Worm (Caenorhabditis elegans): ENCODE data around the gene acbp-7.

The acbp-7 gene

DNA sequence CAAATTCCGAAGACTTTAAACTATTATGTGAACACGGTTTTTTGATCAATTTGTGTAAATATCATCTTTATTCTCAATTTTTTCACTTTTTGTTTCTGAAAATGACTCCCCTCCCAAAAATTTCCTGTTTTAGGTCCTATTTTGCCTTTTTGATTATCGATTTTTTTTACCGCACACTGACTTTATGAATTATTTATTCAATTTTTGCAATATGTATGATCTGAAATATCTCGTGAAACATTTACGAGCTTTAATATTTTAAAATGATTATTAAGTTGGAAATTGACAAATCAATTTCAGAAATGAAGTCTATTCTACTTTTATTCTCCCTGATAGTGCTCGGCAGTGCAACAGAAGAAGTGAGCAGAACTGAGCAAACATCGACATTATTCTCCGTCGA is 41.9 kb downstream of the acbp-7 start, which contains the start of gene C35D10.1:
TSS of gene C35D10.1 (plus strand) at position 301 of the 400 bp plus-strand sequence.
- no peak for TF ChIP-seq alr-1 (tag; optimal IDR thresholded peaks at IDR 0.05)
- no peak for TF ChIP-seq gmeb-1 (tag; optimal IDR thresholded peaks at IDR 0.05)
- TF ChIP-seq nhr-23 (tag; optimal IDR thresholded peaks at IDR 0.05) = no peak
- TF ChIP-seq zag-1 (tag; optimal IDR thresholded peaks at IDR 0.05) = no peak
- no peak for TF ChIP-seq sma-9 (GFP tag; optimal IDR thresholded peaks at IDR 0.05)
- TF ChIP-seq sma-9 (tag; optimal IDR thresholded peaks at IDR 0.05) = no peak
- no peak for TF ChIP-seq unc-39 (tag; optimal IDR thresholded peaks at IDR 0.05)
- TF ChIP-seq mbf-1 (tag; optimal IDR thresholded peaks at IDR 0.05) = no peak
- TF ChIP-seq nhr-10 (tag; optimal IDR thresholded peaks at IDR 0.05) = no peak
- no peak for TF ChIP-seq Y55F3AM.14 (GFP tag; optimal IDR thresholded peaks at IDR 0.05)
- no peak for TF ChIP-seq ceh-16 (tag; optimal IDR thresholded peaks at IDR 0.05)
- TF ChIP-seq unc-55 (GFP tag; optimal IDR thresholded peaks at IDR 0.05) = no peak
- TF ChIP-seq lsy-2 (tag; optimal IDR thresholded peaks at IDR 0.05) = no peak
- no peak for TF ChIP-seq snpc-4 (tag; optimal IDR thresholded peaks at IDR 0.05)
- TF ChIP-seq C34F6.9 (tag; optimal IDR thresholded peaks at IDR 0.05) = no peak
- no peak for TF ChIP-seq fos-1 (tag; optimal IDR thresholded peaks at IDR 0.05)
- no peak for TF ChIP-seq nhr-77 (tag; optimal IDR thresholded peaks at IDR 0.05)
- TF ChIP-seq lin-11 (tag; optimal IDR thresholded peaks at IDR 0.05) = no peak
- no peak for TF ChIP-seq nhr-237 (tag; optimal IDR thresholded peaks at IDR 0.05)
- no peak for TF ChIP-seq R02D3.7 (tag; optimal IDR thresholded peaks at IDR 0.05)

ce11 chrIII:4881955-4882354 is 44.4 kb downstream of the acbp-7 start:
- TF ChIP-seq unc-55 (GFP tag; optimal IDR thresholded peaks at IDR 0.05) (no peak), alr-1 (tag; optimal IDR thresholded peaks at IDR 0.05) (no peak), fos-1 (tag; optimal IDR thresholded peaks at IDR 0.05) (peak; percentile 24), ama-1 (optimal IDR thresholded peaks at IDR 0.05) (no peak), aly-2 (tag; optimal IDR thresholded peaks at IDR 0.05) (no peak), unc-39 (tag; optimal IDR thresholded peaks at IDR 0.05) (no peak)

DNA sequence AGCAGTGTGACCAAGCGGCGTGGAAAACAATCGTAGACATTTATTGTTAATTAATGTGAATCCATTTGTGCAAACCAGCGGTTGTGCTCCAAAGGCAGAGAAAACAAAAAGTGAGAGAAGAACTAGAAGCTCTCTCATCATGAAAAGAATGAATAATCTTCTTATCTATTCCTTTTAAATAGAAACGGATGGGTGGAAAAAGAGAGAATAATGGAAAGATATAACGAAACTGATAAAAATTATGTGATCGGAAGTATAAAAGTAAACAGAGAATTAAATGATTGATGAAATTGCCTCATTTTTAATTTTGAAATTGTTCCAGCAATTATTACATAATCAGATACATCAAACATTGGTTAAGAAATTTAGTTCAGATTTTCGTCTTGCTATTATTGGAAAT is 45.9 kb downstream of the acbp-7 start, which contains the start of gene clec-5:
TSS of gene clec-5 (minus strand) at position 178 of the 400 bp plus-strand sequence.
- TF ChIP-seq fos-1 (tag; optimal IDR thresholded peaks at IDR 0.05) (peak; percentile 77), dmd-4 (tag; optimal IDR thresholded peaks at IDR 0.05) (no peak)

DNA sequence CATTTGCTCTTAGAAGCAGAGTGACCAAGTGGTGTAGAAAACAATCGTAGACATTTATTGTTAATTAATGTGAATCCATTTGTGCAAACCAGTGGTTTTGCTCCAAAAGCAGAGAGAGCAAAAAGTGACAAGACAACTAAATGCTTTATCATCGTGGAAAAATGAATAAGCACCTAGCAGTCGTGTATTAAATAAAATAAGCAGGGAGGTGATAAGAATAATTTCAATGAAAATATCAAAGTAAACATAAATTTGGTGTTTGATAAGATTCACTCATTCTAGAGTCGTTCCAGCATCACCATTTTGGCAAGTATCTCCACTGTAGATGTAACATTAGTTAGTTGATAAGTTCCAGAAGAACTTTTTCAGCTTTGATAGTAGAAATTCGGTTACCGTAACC is 49.8 kb downstream of the acbp-7 start, which contains the start of gene clec-6:
TSS of gene clec-6 (minus strand) at position 154 of the 400 bp plus-strand sequence.
- TF ChIP-seq F13H6.1 (tag; optimal IDR thresholded peaks at IDR 0.05) = no peak
- peak; percentile 84 for TF ChIP-seq fos-1 (tag; optimal IDR thresholded peaks at IDR 0.05)
- no peak for TF ChIP-seq sem-4 (tag; optimal IDR thresholded peaks at IDR 0.05)
- TF ChIP-seq ceh-82 (tag; optimal IDR thresholded peaks at IDR 0.05) = no peak
- TF ChIP-seq mdl-1 (tag; optimal IDR thresholded peaks at IDR 0.05) = no peak
- no peak for TF ChIP-seq nhr-25 (tag; optimal IDR thresholded peaks at IDR 0.05)

Data from whole organism, L2 larva.